Worm (Caenorhabditis elegans): ENCODE results near the gene srg-16.

- TF ChIP-seq sea-1 (GFP tag; conservative IDR thresholded peaks at IDR 0.05) (no peak), tra-4 (tag; optimal IDR thresholded peaks at IDR 0.05) (no peak), flt-1 (GFP tag; IDR thresholded peaks at IDR 0.05) (no peak), aly-1 (tag; optimal IDR thresholded peaks at IDR 0.05) (no peak), B0310.2 (tag; optimal IDR thresholded peaks at IDR 0.05) (no peak)
Measured at ce11 chrII:12482622-12483021, 15.7 kb downstream of the srg-16 start, which contains the start of gene fbxb-102.

Data from whole organism, early embryonic.